Worm (Caenorhabditis elegans) whole organism, L1 larva: ENCODE measurements around the gene F10D7.5.

ENCODE experiments used
- ama-1 ChIP-seq: fragments of 150-350 bp; optimal IDR thresholded peaks from 2 replicates; lab custom pipeline; 2014
- lin-39 ChIP-seq: fragments of 150-350 bp; optimal IDR thresholded peaks from 2 replicates; lab custom pipeline; 2014; ENCODE audit warnings: missing biosample characterization, missing genetic modification reagents, missing genetic modification characterization
- snpc-4 ChIP-seq: fragments of 150-350 bp; optimal IDR thresholded peaks from 2 replicates; lab custom pipeline; 2014; ENCODE audit warnings: missing biosample characterization, missing genetic modification characterization
- unc-62 ChIP-seq: fragments of 150-350 bp; optimal IDR thresholded peaks from 2 replicates; lab custom pipeline; 2014; ENCODE audit warnings: missing biosample characterization, missing genetic modification reagents, missing genetic modification characterization

- TF ChIP-seq ama-1, result no peak
- TF ChIP-seq lin-39, result no peak
- TF ChIP-seq snpc-4 (tag; lab: Kevin White, UChicago), result no peak
- no peak for TF ChIP-seq unc-62
Observed at ce11 chrX:17338944-17339343, 52.5 kb downstream of the F10D7.5 start.
